Worm (Caenorhabditis elegans) whole organism, young adult: ENCODE data around the gene C09G9.8.

Source experiments
- F33H1.4 ChIP-seq: fragments of 200-800 bp; sonication (Bioruptor generic); IDR thresholded peaks from 2 replicates; pipeline ENCODE4 v1.3.6; 2022; ENCODE audit warnings: missing genetic modification reagents, missing genetic modification characterization, missing compliant biosample characterization
- F37B4.10 ChIP-seq: fragments of 200-800 bp; sonication (Bioruptor generic); IDR thresholded peaks from 2 replicates; pipeline ENCODE4 v1.3.6; 2022; ENCODE audit warnings: missing genetic modification characterization, missing compliant biosample characterization
- F52B5.7 ChIP-seq: sonication (generic microtip); optimal IDR thresholded peaks from 2 replicates; lab custom pipeline; 2016; ENCODE audit warnings: mild to moderate bottlenecking, missing genetic modification characterization, missing compliant biosample characterization
- T26A5.8 ChIP-seq: sonication (generic microtip); optimal IDR thresholded peaks from 2 replicates; lab custom pipeline; 2016; ENCODE audit warnings: missing genetic modification characterization, missing compliant biosample characterization
- ZK185.1 ChIP-seq: sonication (generic microtip); optimal IDR thresholded peaks from 2 replicates; lab custom pipeline; 2016; ENCODE audit warnings: mild to moderate bottlenecking, missing genetic modification characterization, missing compliant biosample characterization; ENCODE audit not compliant: poor library complexity, severe bottlenecking
- akir-1 ChIP-seq: fragments of 200-800 bp; sonication (Bioruptor generic); optimal IDR thresholded peaks from 2 replicates; lab custom pipeline; 2018; ENCODE audit warnings: mild to moderate bottlenecking, missing genetic modification characterization, moderate library complexity, missing compliant biosample characterization
- atf-7 ChIP-seq: sonication (generic microtip); optimal IDR thresholded peaks from 2 replicates; lab custom pipeline; 2017; ENCODE audit warnings: mild to moderate bottlenecking, missing genetic modification characterization, missing compliant biosample characterization
- athp-1 ChIP-seq: sonication (generic microtip); optimal IDR thresholded peaks from 2 replicates; lab custom pipeline; 2017; ENCODE audit warnings: mild to moderate bottlenecking, missing genetic modification characterization, missing compliant biosample characterization
- attf-5 ChIP-seq: fragments of 200-800 bp; sonication (Bioruptor generic); optimal IDR thresholded peaks from 2 replicates; lab custom pipeline; 2018; ENCODE audit warnings: mild to moderate bottlenecking, missing genetic modification characterization, missing compliant biosample characterization
- ccch-3 ChIP-seq: fragments of 200-800 bp; sonication (Bioruptor generic); optimal IDR thresholded peaks from 2 replicates; lab custom pipeline; 2018; ENCODE audit warnings: mild to moderate bottlenecking, missing genetic modification characterization, missing compliant biosample characterization
- cebp-1 ChIP-seq, 2 experiments: fragments of 200-800 bp in 1 of 2; sonication (Bioruptor generic) in 1 of 2; sonication (generic microtip) in 1 of 2; IDR thresholded peaks in 1 of 2; optimal IDR thresholded peaks in 1 of 2; 2 replicates each; pipeline versions ENCODE4 v1.3.6 to Lab custom; 2017 to 2022; ENCODE audit warnings: missing compliant biosample characterization in 2 of 2, missing genetic modification characterization in 2 of 2, mild to moderate bottlenecking in 1 of 2, missing genetic modification reagents in 1 of 2, moderate library complexity in 1 of 2
- ceh-27 ChIP-seq: fragments of 200-800 bp; sonication (Bioruptor generic); optimal IDR thresholded peaks from 2 replicates; lab custom pipeline; 2018; ENCODE audit warnings: mild to moderate bottlenecking, missing genetic modification characterization, moderate library complexity, missing compliant biosample characterization
- ceh-79 ChIP-seq: sonication (generic microtip); optimal IDR thresholded peaks from 2 replicates; lab custom pipeline; 2017; ENCODE audit warnings: mild to moderate bottlenecking, missing genetic modification characterization, missing compliant biosample characterization
- die-1 ChIP-seq: sonication (generic microtip); optimal IDR thresholded peaks from 2 replicates; lab custom pipeline; 2016; ENCODE audit warnings: missing genotype, mild to moderate bottlenecking, missing genetic modification characterization, missing compliant biosample characterization
- dox-1 ChIP-seq: fragments of 200-800 bp; sonication (Bioruptor generic); IDR thresholded peaks from 2 replicates; pipeline ENCODE4 v1.3.6; 2022; ENCODE audit warnings: missing genetic modification reagents, missing genetic modification characterization, missing compliant biosample characterization
- dpff-1 ChIP-seq: sonication (generic microtip); optimal IDR thresholded peaks from 2 replicates; lab custom pipeline; 2017; ENCODE audit warnings: mild to moderate bottlenecking, missing genetic modification characterization, missing compliant biosample characterization
- dpl-1 ChIP-seq: fragments of 150-350 bp; optimal IDR thresholded peaks from 2 replicates; lab custom pipeline; 2014; ENCODE audit warnings: missing biosample characterization, missing genetic modification reagents, missing genetic modification characterization
- efl-1 ChIP-seq: fragments of 150-350 bp; optimal IDR thresholded peaks from 2 replicates; lab custom pipeline; 2014; ENCODE audit warnings: missing biosample characterization, missing genetic modification reagents, missing genetic modification characterization
- egl-18 ChIP-seq: fragments of 200-800 bp; sonication (Bioruptor generic); IDR thresholded peaks from 2 replicates; pipeline ENCODE4 v1.3.6; 2022; ENCODE audit warnings: missing genetic modification reagents, missing genetic modification characterization, missing compliant biosample characterization
- ets-4 ChIP-seq: fragments of 200-800 bp; sonication (Bioruptor generic); optimal IDR thresholded peaks from 2 replicates; lab custom pipeline; 2018; ENCODE audit warnings: mild to moderate bottlenecking, missing genetic modification characterization, missing compliant biosample characterization
- fkh-3 ChIP-seq: sonication (generic microtip); optimal IDR thresholded peaks from 2 replicates; lab custom pipeline; 2016; ENCODE audit warnings: mild to moderate bottlenecking, missing genetic modification characterization, missing compliant biosample characterization
- hlh-26 ChIP-seq: fragments of 200-800 bp; sonication (Bioruptor generic); conservative IDR thresholded peaks from 2 replicates; pipeline ENCODE4 v1.3.6; 2022; ENCODE audit warnings: missing genetic modification reagents, missing genetic modification characterization, missing compliant biosample characterization
- hmg-1.2 ChIP-seq: fragments of 200-800 bp; sonication (Bioruptor generic); IDR thresholded peaks from 2 replicates; pipeline ENCODE4 v1.3.6; 2022; ENCODE audit warnings: missing genetic modification reagents, missing genetic modification characterization, missing compliant biosample characterization
- hrde-1 ChIP-seq: sonication (generic microtip); optimal IDR thresholded peaks from 2 replicates; lab custom pipeline; 2016; ENCODE audit warnings: missing genetic modification characterization, mild to moderate bottlenecking, missing compliant biosample characterization, moderate library complexity, missing genotype, missing genetic modification reagents, borderline replicate concordance
- lin-26 ChIP-seq: fragments of 200-800 bp; sonication (Bioruptor generic); IDR thresholded peaks from 2 replicates; pipeline ENCODE4 v1.3.6; 2022; ENCODE audit warnings: missing genetic modification reagents, missing genetic modification characterization, missing compliant biosample characterization
- lin-35 ChIP-seq, 3 experiments: fragments of 150-350 bp in 2 of 3; sonication (generic microtip) in 1 of 3; optimal IDR thresholded peaks; 2 replicates each; lab custom pipeline; 2014 to 2018; ENCODE audit warnings: missing biosample characterization in 3 of 3, missing genetic modification characterization in 3 of 3, missing genetic modification reagents in 3 of 3
- lin-54 ChIP-seq: fragments of 200-800 bp; sonication (Bioruptor generic); optimal IDR thresholded peaks from 2 replicates; lab custom pipeline; 2018; ENCODE audit warnings: mild to moderate bottlenecking, missing genetic modification characterization, missing compliant biosample characterization
- lsl-1 ChIP-seq: fragments of 200-800 bp; sonication (Bioruptor generic); optimal IDR thresholded peaks from 2 replicates; lab custom pipeline; 2018; ENCODE audit warnings: mild to moderate bottlenecking, missing genetic modification characterization, moderate library complexity, missing compliant biosample characterization
- madf-8 ChIP-seq: fragments of 200-800 bp; sonication (Bioruptor generic); conservative IDR thresholded peaks from 2 replicates; pipeline ENCODE4 v1.3.6; 2022; ENCODE audit warnings: missing genetic modification reagents, missing genetic modification characterization, missing compliant biosample characterization
- mel-28 ChIP-seq: sonication (generic microtip); optimal IDR thresholded peaks from 2 replicates; lab custom pipeline; 2016; ENCODE audit warnings: borderline replicate concordance, mild to moderate bottlenecking, missing genetic modification characterization, missing compliant biosample characterization
- nhr-179 ChIP-seq: sonication (generic microtip); optimal IDR thresholded peaks from 2 replicates; lab custom pipeline; 2016; ENCODE audit warnings: mild to moderate bottlenecking, missing genetic modification characterization, missing compliant biosample characterization
- nhr-80 ChIP-seq: sonication (generic microtip); optimal IDR thresholded peaks from 2 replicates; lab custom pipeline; 2016; ENCODE audit warnings: missing genetic modification characterization, missing compliant biosample characterization
- nhr-90 ChIP-seq: sonication (generic microtip); optimal IDR thresholded peaks from 2 replicates; lab custom pipeline; 2016; ENCODE audit warnings: missing genotype, mild to moderate bottlenecking, missing genetic modification characterization, missing compliant biosample characterization
- pbrm-1 ChIP-seq: fragments of 200-800 bp; sonication (Bioruptor generic); IDR thresholded peaks from 2 replicates; pipeline ENCODE4 v1.3.6; 2022; ENCODE audit warnings: missing genetic modification reagents, missing genetic modification characterization, missing compliant biosample characterization
- pha-4 ChIP-seq: fragments of 150-350 bp; sonication (generic microtip); optimal IDR thresholded peaks from 2 replicates; lab custom pipeline; 2014; ENCODE audit warnings: missing biosample characterization, missing genetic modification reagents, missing genetic modification characterization
- sptf-2 ChIP-seq: fragments of 200-800 bp; sonication (Bioruptor generic); optimal IDR thresholded peaks from 2 replicates; lab custom pipeline; 2018; ENCODE audit warnings: mild to moderate bottlenecking, missing genetic modification characterization, missing compliant biosample characterization
- tbp1 ChIP-seq: fragments of 200-800 bp; sonication (Bioruptor generic); optimal IDR thresholded peaks from 2 replicates; lab custom pipeline; 2018; ENCODE audit warnings: mild to moderate bottlenecking, missing genetic modification characterization, missing compliant biosample characterization
- tbx-9 ChIP-seq: sonication (generic microtip); optimal IDR thresholded peaks from 2 replicates; lab custom pipeline; 2016; ENCODE audit warnings: borderline replicate concordance, missing genetic modification characterization, inconsistent platforms, missing compliant biosample characterization
- xnd-1 ChIP-seq: sonication (generic microtip); optimal IDR thresholded peaks from 2 replicates; lab custom pipeline; 2016; ENCODE audit warnings: missing genotype, missing genetic modification reagents, missing genetic modification characterization, missing compliant biosample characterization
- ztf-18 ChIP-seq: sonication (generic microtip); optimal IDR thresholded peaks from 2 replicates; lab custom pipeline; 2016; ENCODE audit warnings: missing genotype, mild to moderate bottlenecking, missing genetic modification characterization, missing compliant biosample characterization

The C09G9.8 gene

ce11 chrIV:8918790-8919189 is 37.5 kb downstream of the C09G9.8 start, which contains the start of gene rap-1:
rap-1 (minus strand) TSS chrIV:8918890.
- TF ChIP-seq hrde-1 (tag; lab: Kevin White, UChicago) (no peak), lin-35 (GFP tag; optimal IDR thresholded peaks at IDR 0.05; lab: Kevin White, UChicago) (no peak), T26A5.8 (tag; lab: Kevin White, UChicago) (no peak), akir-1 (GFP tag; lab: Kevin White, UChicago) (no peak), atf-7 (tag; lab: Kevin White, UChicago) (no peak)

ce11 chrIV:8920284-8920806 is 39.1 kb downstream of the C09G9.8 start:
- no peak for TF ChIP-seq mel-28 (tag; lab: Kevin White, UChicago)
- peak; percentile 20; the same call in 1 of the 2 replicates for TF ChIP-seq hmg-1.2 (GFP tag; lab: Robert Waterston, UW)

ce11 chrIV:8921166-8921565 is 39.9 kb downstream of the C09G9.8 start:
- no peak for TF ChIP-seq dpl-1 (GFP tag; lab: Kevin White, UChicago)
- TF ChIP-seq lsl-1 = no peak
- no peak for TF ChIP-seq dox-1 (GFP tag; lab: Robert Waterston, UW)
- no peak for TF ChIP-seq athp-1
- TF ChIP-seq ZK185.1 = no peak
- TF ChIP-seq xnd-1 (tag; lab: Kevin White, UChicago) = no peak
- no peak for TF ChIP-seq fkh-3 (tag; lab: Kevin White, UChicago)
- TF ChIP-seq die-1 (tag; lab: Kevin White, UChicago) = no peak
- no peak for TF ChIP-seq F37B4.10
- TF ChIP-seq egl-18 (GFP tag; lab: Robert Waterston, UW) = no peak
- TF ChIP-seq pha-4 (tag; lab: Kevin White, UChicago) = no peak
- TF ChIP-seq tbx-9 = no peak
- no peak for TF ChIP-seq F52B5.7 (tag; lab: Kevin White, UChicago)

- no peak for TF ChIP-seq ceh-79 (tag; lab: Kevin White, UChicago)
- TF ChIP-seq sptf-2 (GFP tag; lab: Kevin White, UChicago) = no peak
- peak; percentile 69 for TF ChIP-seq nhr-80
- no peak for TF ChIP-seq nhr-90 (tag; lab: Kevin White, UChicago)
- no peak for TF ChIP-seq ets-4 (GFP tag; lab: Kevin White, UChicago)
- TF ChIP-seq hmg-1.2 (GFP tag; lab: Robert Waterston, UW) = peak; percentile 52; the same call in 1 of the 2 replicates
- TF ChIP-seq cebp-1 (GFP tag; IDR thresholded peaks at IDR 0.05; lab: Robert Waterston, UW) = no peak
- TF ChIP-seq cebp-1 (tag; optimal IDR thresholded peaks at IDR 0.05; lab: Kevin White, UChicago) = peak; percentile 26
- TF ChIP-seq ceh-27 = peak; percentile 51
- TF ChIP-seq hlh-26 (GFP tag; lab: Robert Waterston, UW) = no peak
- peak; percentile 58 for TF ChIP-seq attf-5
- TF ChIP-seq dox-1 (GFP tag; lab: Robert Waterston, UW) = 0 out of 2 replicates have a peak, but pooled peaks have one; percentile 53
- 0 out of 2 replicates have a peak, but pooled peaks have one; percentile 33 for TF ChIP-seq lin-26 (GFP tag; lab: Robert Waterston, UW)
- TF ChIP-seq, all 124 proteins: peak for 7
Measured at ce11 chrIV:8921956-8922355, 40.7 kb downstream of the C09G9.8 start, which contains the start of gene D1046.16. D1046.16 (plus strand) TSS chrIV:8922150.

- TF ChIP-seq lsl-1 (peak; percentile 87), dpff-1 (tag; lab: Kevin White, UChicago) (no peak), tbp1 (peak; percentile 4), pbrm-1 (GFP tag; lab: Robert Waterston, UW) (0 out of 2 replicates have a peak, but pooled peaks have one; percentile 7), ztf-18 (tag; lab: Kevin White, UChicago) (peak; percentile 94), F52B5.7 (tag; lab: Kevin White, UChicago) (no peak), lin-54 (GFP tag; lab: Kevin White, UChicago) (peak; percentile 37), nhr-179 (tag; lab: Kevin White, UChicago) (no peak), dox-1 (GFP tag; lab: Robert Waterston, UW) (0 out of 2 replicates have a peak, but pooled peaks have one; percentile 48), madf-8 (GFP tag; lab: Robert Waterston, UW) (peak; percentile 48), F33H1.4 (GFP tag; lab: Robert Waterston, UW) (0 out of 2 replicates have a peak, but pooled peaks have one; percentile 31), ccch-3 (GFP tag; lab: Kevin White, UChicago) (no peak), efl-1 (peak; percentile 29)
Measured at ce11 chrIV:8923381-8923780, 42.1 kb downstream of the C09G9.8 start.
